Worm (Caenorhabditis elegans) whole organism, mixed stage, embryonic: ENCODE results near the gene ham-1.

Source experiments
- elt-3 ChIP-seq: fragments of 150-350 bp; optimal IDR thresholded peaks from 2 replicates; lab custom pipeline; 2014; ENCODE audit warnings: missing biosample characterization, missing genetic modification characterization
- nhr-237 ChIP-seq: fragments of 150-350 bp; optimal IDR thresholded peaks from 2 replicates; lab custom pipeline; 2014; ENCODE audit warnings: missing biosample characterization, missing genetic modification characterization
- unc-62 ChIP-seq: fragments of 150-350 bp; optimal IDR thresholded peaks from 2 replicates; lab custom pipeline; 2014; ENCODE audit warnings: missing biosample characterization, missing genetic modification reagents, missing genetic modification characterization

- TF ChIP-seq unc-62 (GFP tag; lab: Kevin White, UChicago) (no peak), elt-3 (no peak), nhr-237 (no peak)
These were observed 41.2 kb downstream of the ham-1 start for ce11 chrIV:12583181-12583580.
